Worm (Caenorhabditis elegans): ENCODE data around the gene pdtf-1.

ce11 chrIV:8460208-8460607, 27.4 kb downstream of the pdtf-1 start, which contains the start of gene ant-1.4:
- TF ChIP-seq dmd-4 (tag; optimal IDR thresholded peaks at IDR 0.05) (no peak), nhr-10 (tag; optimal IDR thresholded peaks at IDR 0.05) (no peak), sma-9 (GFP tag; optimal IDR thresholded peaks at IDR 0.05) (no peak), sma-9 (tag; optimal IDR thresholded peaks at IDR 0.05) (no peak), nhr-237 (tag; optimal IDR thresholded peaks at IDR 0.05) (no peak), crh-2 (tag; optimal IDR thresholded peaks at IDR 0.05) (no peak), Y55F3AM.14 (GFP tag; optimal IDR thresholded peaks at IDR 0.05) (no peak)
